Fruit fly (Drosophila melanogaster) whole organism, embryonic: ENCODE results near the gene CG8516.
A peak's percentile ranks its signal among the peaks of the same experiment; 100 is the strongest.

Experiments
- Bteb2 ChIP-seq: fragments of 200-800 bp; sonication (Bioruptor generic); optimal IDR thresholded peaks from 2 replicates; lab custom pipeline; 2016; ENCODE audit warnings: missing biosample characterization, missing genetic modification characterization
- CG10147 ChIP-seq: fragments of 200-800 bp; sonication (Bioruptor generic); optimal IDR thresholded peaks from 2 replicates; lab custom pipeline; 2019; ENCODE audit warnings: missing biosample characterization, mild to moderate bottlenecking, missing genetic modification characterization, moderate library complexity
- CG12219 ChIP-seq: fragments of 200-800 bp; sonication (Bioruptor generic); optimal IDR thresholded peaks from 3 replicates; lab custom pipeline; 2018; ENCODE audit warnings: missing biosample characterization, mild to moderate bottlenecking, missing genetic modification characterization
- CG12391 ChIP-seq: fragments of 200-800 bp; sonication (Bioruptor generic); optimal IDR thresholded peaks from 3 replicates; lab custom pipeline; 2018; ENCODE audit warnings: missing biosample characterization, mild to moderate bottlenecking, missing genetic modification characterization, moderate library complexity
- CG12659 ChIP-seq: fragments of 200-800 bp; sonication (Bioruptor generic); optimal IDR thresholded peaks from 3 replicates; lab custom pipeline; 2017; ENCODE audit warnings: mild to moderate bottlenecking, missing biosample characterization, missing genetic modification reagents, missing genetic modification characterization
- CG13775 ChIP-seq: fragments of 200-800 bp; sonication (Bioruptor generic); optimal IDR thresholded peaks from 3 replicates; lab custom pipeline; 2017; ENCODE audit warnings: missing biosample characterization, mild to moderate bottlenecking, missing genetic modification characterization
- CG16863 ChIP-seq: fragments of 200-800 bp; sonication (Bioruptor generic); optimal IDR thresholded peaks from 3 replicates; lab custom pipeline; 2016; ENCODE audit warnings: missing biosample characterization, missing genetic modification characterization
- CG17328 ChIP-seq: fragments of 200-800 bp; sonication (Bioruptor generic); IDR thresholded peaks from 2 replicates; pipeline ENCODE4 v1.3.6; 2022; ENCODE audit warnings: missing biosample characterization, missing genetic modification characterization
- CG17568 ChIP-seq: fragments of 200-800 bp; sonication (Bioruptor generic); optimal IDR thresholded peaks from 2 replicates; lab custom pipeline; 2018; ENCODE audit warnings: missing biosample characterization, mild to moderate bottlenecking, missing genetic modification characterization, moderate library complexity
- CG17802 ChIP-seq: fragments of 200-800 bp; sonication (Bioruptor generic); optimal IDR thresholded peaks from 2 replicates; lab custom pipeline; 2018; ENCODE audit warnings: missing biosample characterization, mild to moderate bottlenecking, missing genetic modification characterization, moderate library complexity
- CG17829 ChIP-seq: fragments of 200-800 bp; optimal IDR thresholded peaks from 2 replicates; lab custom pipeline; 2019; ENCODE audit warnings: missing biosample characterization, mild to moderate bottlenecking, missing genetic modification characterization, moderate library complexity
- CG18476 ChIP-seq: fragments of 200-800 bp; sonication (Bioruptor generic); optimal IDR thresholded peaks from 2 replicates; lab custom pipeline; 2016; ENCODE audit warnings: missing biosample characterization, mild to moderate bottlenecking, missing genetic modification characterization
- CG18599 ChIP-seq: fragments of 200-800 bp; sonication (Bioruptor generic); optimal IDR thresholded peaks from 3 replicates; lab custom pipeline; 2017; ENCODE audit warnings: missing biosample characterization, missing genetic modification characterization, mild to moderate bottlenecking, moderate library complexity, missing genetic modification reagents
- CG33557 ChIP-seq: fragments of 200-800 bp; sonication (Bioruptor generic); optimal IDR thresholded peaks from 2 replicates; lab custom pipeline; 2019; ENCODE audit warnings: missing biosample characterization, mild to moderate bottlenecking, missing genetic modification characterization, moderate library complexity
- CG3407 ChIP-seq: fragments of 200-800 bp; sonication (Bioruptor generic); optimal IDR thresholded peaks from 2 replicates; lab custom pipeline; 2018; ENCODE audit warnings: missing biosample characterization, mild to moderate bottlenecking, missing genetic modification characterization
- CG3726 ChIP-seq: fragments of 200-800 bp; sonication (Bioruptor generic); IDR thresholded peaks from 3 replicates; pipeline ENCODE4, ENCODE4 v1.3.6; 2022; ENCODE audit warnings: missing biosample characterization, missing genetic modification characterization
- CG5953 ChIP-seq: fragments of 200-800 bp; sonication (Bioruptor generic); IDR thresholded peaks from 2 replicates; pipeline ENCODE4 v1.3.6; 2022; ENCODE audit warnings: missing biosample characterization, missing genetic modification characterization
- CG6791 ChIP-seq: fragments of 200-800 bp; sonication (Bioruptor generic); IDR thresholded peaks from 3 replicates; pipeline ENCODE4 v1.3.6; 2022; ENCODE audit warnings: missing biosample characterization, missing genetic modification characterization; ENCODE audit not compliant: partially characterized antibody
- Chrac-16 ChIP-seq: fragments of 200-800 bp; sonication (Bioruptor generic); optimal IDR thresholded peaks from 3 replicates; lab custom pipeline; 2016; ENCODE audit warnings: missing biosample characterization, missing genetic modification characterization
- CkIIα-i1 ChIP-seq: fragments of 200-800 bp; sonication (Bioruptor generic); IDR thresholded peaks from 2 replicates; pipeline ENCODE4 v1.3.6; 2022; ENCODE audit warnings: missing biosample characterization, missing genetic modification characterization
- D ChIP-seq, 2 experiments: fragments of 200-800 bp in 1 of 2; fragments of >200 bp in 1 of 2; sonication (Bioruptor generic) in 1 of 2; optimal IDR thresholded peaks; 2 replicates in 1 of 2; 3 replicates in 1 of 2; lab custom pipeline; 2017; ENCODE audit warnings: mild to moderate bottlenecking in 1 of 2, missing biosample characterization in 1 of 2, missing genetic modification characterization in 1 of 2, missing genetic modification reagents in 1 of 2
- Fer1 ChIP-seq: fragments of 200-800 bp; sonication (Bioruptor generic); optimal IDR thresholded peaks from 2 replicates; lab custom pipeline; 2017; ENCODE audit warnings: missing biosample characterization, mild to moderate bottlenecking, missing genetic modification characterization
- Hey ChIP-seq: fragments of 200-800 bp; sonication (Bioruptor generic); optimal IDR thresholded peaks from 3 replicates; lab custom pipeline; 2018; ENCODE audit warnings: missing biosample characterization, mild to moderate bottlenecking, missing genetic modification characterization
- HmgD ChIP-seq: fragments of 200-800 bp; sonication (Bioruptor generic); optimal IDR thresholded peaks from 3 replicates; lab custom pipeline; 2016; ENCODE audit warnings: missing biosample characterization, missing genetic modification characterization
- Jarid2 ChIP-seq: fragments of 200-800 bp; sonication (Bioruptor generic); optimal IDR thresholded peaks from 3 replicates; lab custom pipeline; 2017; ENCODE audit warnings: mild to moderate bottlenecking, missing biosample characterization, missing genetic modification reagents, missing genetic modification characterization
- MESR4 ChIP-seq: fragments of 200-800 bp; sonication (Bioruptor generic); optimal IDR thresholded peaks from 2 replicates; lab custom pipeline; 2018; ENCODE audit warnings: missing biosample characterization, mild to moderate bottlenecking, missing genetic modification characterization, moderate library complexity
- Neu2 ChIP-seq: fragments of 200-800 bp; sonication (Bioruptor generic); optimal IDR thresholded peaks from 3 replicates; lab custom pipeline; 2016; ENCODE audit warnings: missing biosample characterization, missing genetic modification characterization, borderline replicate concordance
- Rfx ChIP-seq: fragments of 200-800 bp; sonication (Bioruptor generic); IDR thresholded peaks from 2 replicates; pipeline ENCODE4 v1.3.6; 2022; ENCODE audit warnings: missing biosample characterization, missing genetic modification characterization
- Scr ChIP-seq: fragments of 200-800 bp; sonication (Bioruptor generic); IDR thresholded peaks from 2 replicates; pipeline ENCODE4 v1.3.6; 2022; ENCODE audit warnings: missing biosample characterization, missing genetic modification characterization; ENCODE audit not compliant: partially characterized antibody
- Sry-δ ChIP-seq: fragments of 200-800 bp; sonication (Bioruptor generic); optimal IDR thresholded peaks from 2 replicates; lab custom pipeline; 2016; ENCODE audit warnings: missing biosample characterization, missing genetic modification characterization
- ato ChIP-seq: fragments of 200-800 bp; sonication (Bioruptor generic); IDR thresholded peaks from 2 replicates; pipeline ENCODE4 v1.3.6; 2022; ENCODE audit warnings: missing biosample characterization, missing genetic modification characterization; ENCODE audit not compliant: partially characterized antibody
- chm ChIP-seq: fragments of 200-800 bp; sonication (Bioruptor generic); IDR thresholded peaks from 2 replicates; pipeline ENCODE4 v1.3.6; 2022; ENCODE audit warnings: missing biosample characterization, missing genetic modification characterization
- dimm ChIP-seq: fragments of 200-800 bp; sonication (Bioruptor generic); IDR thresholded peaks from 2 replicates; pipeline ENCODE4 v1.3.6; 2022; ENCODE audit warnings: missing biosample characterization, missing genetic modification characterization
- en ChIP-seq: fragments of 200-800 bp; sonication (Bioruptor generic); optimal IDR thresholded peaks from 2 replicates; lab custom pipeline; 2016; ENCODE audit warnings: missing biosample characterization, missing genetic modification characterization
- esg ChIP-seq: fragments of 200-800 bp; sonication (Bioruptor generic); conservative IDR thresholded peaks from 2 replicates; pipeline ENCODE4 v1.3.6; 2022; ENCODE audit warnings: missing biosample characterization, missing genetic modification characterization
- ewg ChIP-seq: fragments of 200-800 bp; sonication (Bioruptor generic); optimal IDR thresholded peaks from 3 replicates; lab custom pipeline; 2017; ENCODE audit warnings: mild to moderate bottlenecking, missing biosample characterization, missing genetic modification reagents, missing genetic modification characterization
- eyg ChIP-seq: fragments of 200-800 bp; sonication (Bioruptor generic); optimal IDR thresholded peaks from 3 replicates; lab custom pipeline; 2016; ENCODE audit warnings: missing biosample characterization, missing genetic modification characterization
- fu2 ChIP-seq: fragments of 200-800 bp; sonication (Bioruptor generic); optimal IDR thresholded peaks from 2 replicates; lab custom pipeline; 2016; ENCODE audit warnings: missing biosample characterization, missing genetic modification characterization
- gcm ChIP-seq: fragments of 200-800 bp; sonication (Bioruptor generic); optimal IDR thresholded peaks from 2 replicates; lab custom pipeline; 2019; ENCODE audit warnings: missing biosample characterization, mild to moderate bottlenecking, missing genetic modification characterization, moderate library complexity
- hb ChIP-seq: fragments of 200-800 bp; sonication (Bioruptor generic); IDR thresholded peaks from 3 replicates; pipeline ENCODE4 v1.3.6; 2022; ENCODE audit warnings: missing biosample characterization, missing genetic modification characterization; ENCODE audit not compliant: partially characterized antibody
- inv ChIP-seq: fragments of 200-800 bp; sonication (Bioruptor generic); IDR thresholded peaks from 2 replicates; pipeline ENCODE4 v1.3.6; 2022; ENCODE audit warnings: missing biosample characterization, missing genetic modification characterization; ENCODE audit not compliant: partially characterized antibody
- lbe ChIP-seq: fragments of 200-800 bp; sonication (Bioruptor generic); optimal IDR thresholded peaks from 2 replicates; lab custom pipeline; 2016; ENCODE audit warnings: missing biosample characterization, mild to moderate bottlenecking, missing genetic modification characterization
- nom ChIP-seq: fragments of 200-800 bp; sonication (Bioruptor generic); optimal IDR thresholded peaks from 2 replicates; lab custom pipeline; 2017; ENCODE audit warnings: missing biosample characterization, missing genetic modification characterization, mild to moderate bottlenecking, moderate library complexity, missing genetic modification reagents
- pho ChIP-seq: fragments of 200-800 bp; sonication (Bioruptor generic); optimal IDR thresholded peaks from 2 replicates; lab custom pipeline; 2016; ENCODE audit warnings: missing biosample characterization, missing genetic modification characterization
- sim ChIP-seq: fragments of 200-800 bp; sonication (Bioruptor generic); IDR thresholded peaks from 2 replicates; pipeline ENCODE4 v1.3.6; 2022; ENCODE audit warnings: missing biosample characterization, missing genetic modification characterization
- sqz ChIP-seq: fragments of 200-800 bp; sonication (Bioruptor generic); optimal IDR thresholded peaks from 3 replicates; lab custom pipeline; 2018; ENCODE audit warnings: missing biosample characterization, mild to moderate bottlenecking, missing genetic modification characterization
- unc-4 ChIP-seq: fragments of 200-800 bp; sonication (Bioruptor generic); IDR thresholded peaks from 2 replicates; pipeline ENCODE4 v1.3.6; 2022; ENCODE audit warnings: missing biosample characterization, missing genetic modification characterization; ENCODE audit not compliant: partially characterized antibody
- wdn ChIP-seq: fragments of 200-800 bp; sonication (Bioruptor generic); IDR thresholded peaks from 2 replicates; pipeline ENCODE4 v1.3.6; 2022; ENCODE audit warnings: missing biosample characterization, missing genetic modification characterization

The CG8516 gene

dm6 chr3R:9808946-9809545 lies 16.0 kb downstream of the CG8516 start, which contains the start of gene FBXO11 (continued):
- TF ChIP-seq en (GFP tag; lab: Kevin White, UChicago), result no peak
- TF ChIP-seq CG13775 (GFP tag; lab: Kevin White, UChicago), result no peak
- no peak for TF ChIP-seq sim (GFP tag; lab: Robert Waterston, UW)
- no peak for TF ChIP-seq CG3726 (GFP tag; lab: Robert Waterston, UW)
- TF ChIP-seq eyg, result no peak
- no peak; the same call in 2 of the 3 replicates for TF ChIP-seq CG6791 (GFP tag; lab: Robert Waterston, UW)
- TF ChIP-seq CG33557 (GFP tag; lab: Kevin White, UChicago), result no peak
- peak; percentile 96 for TF ChIP-seq D (optimal IDR thresholded peaks at IDR 0.05; lab: Kevin White, UChicago)
- peak; percentile 61 for TF ChIP-seq D (GFP tag; optimal IDR thresholded peaks at IDR 0.05; lab: Kevin White, UChicago)
- no peak for TF ChIP-seq CkIIα-i1 (GFP tag; lab: Robert Waterston, UW)
- TF ChIP-seq gcm (GFP tag; lab: Kevin White, UChicago), result peak; percentile 7
- no peak for TF ChIP-seq wdn (GFP tag; lab: Robert Waterston, UW)
- no peak for TF ChIP-seq CG18476 (GFP tag; lab: Kevin White, UChicago)
- TF ChIP-seq chm (GFP tag; lab: Robert Waterston, UW), result no peak
- TF ChIP-seq sqz, result no peak
- TF ChIP-seq CG17829, result peak; percentile 11
- peak; percentile 58 for TF ChIP-seq Scr (GFP tag; lab: Robert Waterston, UW)
- no peak for TF ChIP-seq Neu2 (GFP tag; lab: Kevin White, UChicago)
- no peak for TF ChIP-seq CG3407 (GFP tag; lab: Kevin White, UChicago)
- no peak for TF ChIP-seq Chrac-16 (GFP tag; lab: Kevin White, UChicago)
- TF ChIP-seq Jarid2 (GFP tag; lab: Kevin White, UChicago), result peak; percentile 20
- no peak for TF ChIP-seq CG5953 (GFP tag; lab: Robert Waterston, UW)
- TF ChIP-seq dimm (GFP tag; lab: Robert Waterston, UW), result no peak
- TF ChIP-seq CG16863 (GFP tag; lab: Kevin White, UChicago), result no peak
- TF ChIP-seq Hey (tag; lab: Kevin White, UChicago), result no peak
- TF ChIP-seq CG12391 (tag; lab: Kevin White, UChicago), result peak; percentile 12
- no peak for TF ChIP-seq Bteb2
- TF ChIP-seq inv (GFP tag; lab: Robert Waterston, UW), result peak; percentile 27; the same call in 1 of the 2 replicates
- TF ChIP-seq CG17328 (GFP tag; lab: Robert Waterston, UW), result no peak
- TF ChIP-seq lbe (GFP tag; lab: Kevin White, UChicago), result no peak
- peak; percentile 98 for TF ChIP-seq MESR4 (GFP tag; lab: Kevin White, UChicago)
- TF ChIP-seq Fer1, result peak; percentile 33
- no peak for TF ChIP-seq CG17802 (tag; lab: Kevin White, UChicago)
- no peak for TF ChIP-seq esg
- TF ChIP-seq ewg (GFP tag; lab: Kevin White, UChicago), result no peak
- peak; percentile 75 for TF ChIP-seq HmgD (GFP tag; lab: Kevin White, UChicago)
- 0 out of 2 replicates have a peak, but pooled peaks have one; percentile 6 for TF ChIP-seq ato (GFP tag; lab: Robert Waterston, UW)
- peak; percentile 65 for TF ChIP-seq unc-4 (GFP tag; lab: Robert Waterston, UW)
- no peak for TF ChIP-seq CG12219 (GFP tag; lab: Kevin White, UChicago)
- TF ChIP-seq Rfx (GFP tag; lab: Robert Waterston, UW), result no peak
- no peak for TF ChIP-seq pho (GFP tag; lab: Kevin White, UChicago)
- peak; percentile 69 for TF ChIP-seq CG12659
- TF ChIP-seq CG18599 (GFP tag; lab: Kevin White, UChicago), result no peak
- TF ChIP-seq CG17568 (GFP tag; lab: Kevin White, UChicago), result no peak
- TF ChIP-seq nom (GFP tag; lab: Kevin White, UChicago), result peak; percentile 90
- no peak for TF ChIP-seq hb (GFP tag; lab: Robert Waterston, UW)
- no peak for TF ChIP-seq CG10147 (GFP tag; lab: Kevin White, UChicago)
- TF ChIP-seq fu2 (GFP tag; lab: Kevin White, UChicago), result peak; percentile 14
- TF ChIP-seq Sry-δ (GFP tag; lab: Kevin White, UChicago), result peak; percentile 60
